Fruit fly (Drosophila melanogaster) whole organism: Measurements from ENCODE around the gene Parg.

Source experiments
- Dll ChIP-seq: fragments of >200 bp; optimal IDR thresholded peaks from 2 replicates; lab custom pipeline; 2017
- psq ChIP-seq: fragments of >200 bp; optimal IDR thresholded peaks from 2 replicates; lab custom pipeline; 2017
- usp ChIP-seq: fragments of >200 bp; optimal IDR thresholded peaks from 2 replicates; lab custom pipeline; 2017; ENCODE audit warnings: missing biosample characterization, missing genetic modification characterization, mixed read lengths

- TF ChIP-seq psq (no peak), Dll (lab: Kevin White, UChicago) (no peak), usp (GFP tag; lab: Kevin White, UChicago) (no peak)
Observed at dm6 chrX:3671469-3672094, at the start of gene Parg, which contains the start of gene Mnt.
